Worm (Caenorhabditis elegans): Measurements from ENCODE around the gene lpl-1.

DNA sequence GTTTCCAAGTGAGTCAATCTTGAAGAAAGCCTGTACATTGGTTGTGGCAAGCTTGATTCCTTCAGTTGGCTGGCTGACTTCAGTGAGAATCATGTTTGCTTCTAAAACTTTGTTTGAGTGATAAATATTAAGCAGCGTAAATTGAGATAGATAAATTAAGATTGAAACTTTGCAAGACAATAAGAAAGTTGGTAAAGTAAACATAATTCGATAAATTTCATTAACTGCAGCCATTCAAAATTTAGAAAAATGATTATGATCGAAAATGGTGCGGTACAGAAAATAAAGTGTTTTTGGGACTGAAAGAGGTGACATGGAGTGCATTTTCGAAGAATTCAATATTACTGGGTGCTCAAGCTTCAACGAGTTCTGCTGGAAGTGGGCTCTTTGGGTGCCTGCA lies 1.7 kb upstream of the lpl-1 start, which contains the start of gene icln-1:
- TF ChIP-seq ztf-18 (tag; optimal IDR thresholded peaks at IDR 0.05): no peak
- no peak for TF ChIP-seq egrh-3 (GFP tag; IDR thresholded peaks at IDR 0.05)
- TF ChIP-seq F23B12.7 (tag; optimal IDR thresholded peaks at IDR 0.05; ENCODE audit: insufficient read depth): no peak
- no peak for TF ChIP-seq Y56A3A.18 (GFP tag; IDR thresholded peaks at IDR 0.05)

Data from whole organism, young adult.